Fruit fly (Drosophila melanogaster) whole organism, embryonic: Measurements from ENCODE around the gene Fer3HCH.
A peak's percentile ranks its signal among the peaks of the same experiment; 100 is the strongest.

Experiments
- ATbp ChIP-seq: fragments of 200-800 bp; sonication (Bioruptor generic); optimal IDR thresholded peaks from 2 replicates; lab custom pipeline; 2017; ENCODE audit warnings: missing biosample characterization, mild to moderate bottlenecking, missing genetic modification characterization, missing genetic modification reagents
- Aef1 ChIP-seq: fragments of 200-800 bp; sonication (Bioruptor generic); IDR thresholded peaks from 3 replicates; pipeline ENCODE4 v1.3.6; 2022; ENCODE audit warnings: missing biosample characterization, missing genetic modification characterization
- Atf-2 ChIP-seq: fragments of 200-800 bp; sonication (Bioruptor generic); optimal IDR thresholded peaks from 2 replicates; lab custom pipeline; 2016; ENCODE audit warnings: missing biosample characterization, missing genetic modification characterization
- Atf6 ChIP-seq: fragments of 200-800 bp; sonication (Bioruptor generic); IDR thresholded peaks from 2 replicates; pipeline ENCODE4 v1.3.6; 2022; ENCODE audit warnings: missing biosample characterization, missing genetic modification characterization
- BtbVII ChIP-seq: fragments of 200-800 bp; sonication (Bioruptor generic); optimal IDR thresholded peaks from 3 replicates; lab custom pipeline; 2017; ENCODE audit warnings: missing biosample characterization, mild to moderate bottlenecking, missing genetic modification characterization
- CG10654 ChIP-seq: fragments of 200-800 bp; sonication (Bioruptor generic); optimal IDR thresholded peaks from 2 replicates; lab custom pipeline; 2016; ENCODE audit warnings: missing biosample characterization, missing genetic modification characterization
- CG12236 ChIP-seq: fragments of 200-800 bp; sonication (Bioruptor generic); optimal IDR thresholded peaks from 2 replicates; lab custom pipeline; 2016; ENCODE audit warnings: missing biosample characterization, missing genetic modification characterization
- CG14050 ChIP-seq: fragments of 200-800 bp; sonication (Bioruptor generic); IDR thresholded peaks from 3 replicates; pipeline ENCODE4 v1.3.6; 2022; ENCODE audit warnings: missing biosample characterization, missing genetic modification characterization
- CG2889 ChIP-seq: fragments of 200-800 bp; sonication (Bioruptor generic); IDR thresholded peaks from 3 replicates; pipeline ENCODE4 v1.3.6; 2022; ENCODE audit warnings: missing biosample characterization, missing genetic modification characterization
- CG31365 ChIP-seq: fragments of 200-800 bp; sonication (Bioruptor generic); optimal IDR thresholded peaks from 2 replicates; lab custom pipeline; 2018; ENCODE audit warnings: missing biosample characterization, mild to moderate bottlenecking, missing genetic modification characterization
- CG32767 ChIP-seq: fragments of 200-800 bp; sonication (Bioruptor generic); IDR thresholded peaks from 2 replicates; pipeline ENCODE4 v1.3.6; 2022; ENCODE audit warnings: missing biosample characterization, missing genetic modification characterization
- CG3995 ChIP-seq: fragments of 200-800 bp; sonication (Bioruptor generic); optimal IDR thresholded peaks from 3 replicates; lab custom pipeline; 2016; ENCODE audit warnings: missing biosample characterization, missing genetic modification characterization
- CG4328 ChIP-seq: fragments of 200-800 bp; sonication (Bioruptor generic); optimal IDR thresholded peaks from 3 replicates; lab custom pipeline; 2017; ENCODE audit warnings: missing biosample characterization, missing genetic modification reagents, missing genetic modification characterization
- CG43689 ChIP-seq: fragments of 200-800 bp; sonication (Bioruptor generic); IDR thresholded peaks from 2 replicates; pipeline ENCODE4 v1.3.6; 2022; ENCODE audit warnings: missing biosample characterization, missing genetic modification characterization
- CG4617 ChIP-seq: fragments of 200-800 bp; sonication (Bioruptor generic); optimal IDR thresholded peaks from 3 replicates; lab custom pipeline; 2016; ENCODE audit warnings: missing biosample characterization, missing genetic modification characterization, borderline replicate concordance
- CG6654 ChIP-seq: fragments of 200-800 bp; sonication (Bioruptor generic); optimal IDR thresholded peaks from 2 replicates; lab custom pipeline; 2017; ENCODE audit warnings: missing biosample characterization, mild to moderate bottlenecking, missing genetic modification characterization
- CG6683 ChIP-seq: fragments of 200-800 bp; sonication (Bioruptor generic); optimal IDR thresholded peaks from 2 replicates; lab custom pipeline; 2017; ENCODE audit warnings: missing biosample characterization, mild to moderate bottlenecking, missing genetic modification characterization, missing genetic modification reagents
- CG6854 ChIP-seq: fragments of 200-800 bp; sonication (Bioruptor generic); optimal IDR thresholded peaks from 3 replicates; lab custom pipeline; 2017; ENCODE audit warnings: missing biosample characterization, mild to moderate bottlenecking, missing genetic modification characterization
- CG7556 ChIP-seq: fragments of 200-800 bp; sonication (Bioruptor generic); optimal IDR thresholded peaks from 2 replicates; lab custom pipeline; 2017; ENCODE audit warnings: missing biosample characterization, mild to moderate bottlenecking, missing genetic modification characterization
- CG7928 ChIP-seq: fragments of 200-800 bp; sonication (Bioruptor generic); optimal IDR thresholded peaks from 2 replicates; lab custom pipeline; 2017; ENCODE audit warnings: missing biosample characterization, mild to moderate bottlenecking, missing genetic modification characterization
- CG8765 ChIP-seq: fragments of 200-800 bp; sonication (Bioruptor generic); IDR thresholded peaks from 2 replicates; pipeline ENCODE4 v1.3.6; 2022; ENCODE audit warnings: missing biosample characterization, missing genetic modification characterization
- CG9437 ChIP-seq: fragments of 200-800 bp; sonication (Bioruptor generic); optimal IDR thresholded peaks from 2 replicates; lab custom pipeline; 2018; ENCODE audit warnings: missing biosample characterization, mild to moderate bottlenecking, missing genetic modification characterization
- CG9797 ChIP-seq: fragments of 200-800 bp; sonication (Bioruptor generic); optimal IDR thresholded peaks from 3 replicates; lab custom pipeline; 2018; ENCODE audit warnings: missing biosample characterization, mild to moderate bottlenecking, missing genetic modification characterization
- CrebB ChIP-seq: fragments of 200-800 bp; sonication (Bioruptor generic); optimal IDR thresholded peaks from 3 replicates; lab custom pipeline; 2018; ENCODE audit warnings: missing biosample characterization, mild to moderate bottlenecking, missing genetic modification characterization
- Dbx ChIP-seq: fragments of 200-800 bp; sonication (Bioruptor generic); IDR thresholded peaks from 3 replicates; pipeline ENCODE4 v1.3.6; 2022; ENCODE audit warnings: missing biosample characterization, missing genetic modification characterization
- Dp ChIP-seq: fragments of 200-800 bp; sonication (Bioruptor generic); optimal IDR thresholded peaks from 2 replicates; lab custom pipeline; 2018; ENCODE audit warnings: missing biosample characterization, mild to moderate bottlenecking, missing genetic modification characterization, moderate library complexity
- Gug ChIP-seq: fragments of 200-800 bp; sonication (Bioruptor generic); IDR thresholded peaks from 4 replicates; pipeline ENCODE4 v1.3.6; 2022; ENCODE audit warnings: missing biosample characterization, missing genetic modification characterization
- Hmr ChIP-seq: fragments of 200-800 bp; sonication (Bioruptor generic); optimal IDR thresholded peaks from 3 replicates; lab custom pipeline; 2017; ENCODE audit warnings: mild to moderate bottlenecking, missing biosample characterization, missing genetic modification reagents, missing genetic modification characterization
- Hr39 ChIP-seq: fragments of >200 bp; optimal IDR thresholded peaks from 2 replicates; lab custom pipeline; 2017
- Kr ChIP-seq: fragments of 200-800 bp; sonication (Bioruptor generic); optimal IDR thresholded peaks from 2 replicates; lab custom pipeline; 2017; ENCODE audit warnings: missing biosample characterization, mild to moderate bottlenecking, missing genetic modification characterization
- Mad ChIP-seq: fragments of 200-800 bp; sonication (Bioruptor generic); optimal IDR thresholded peaks from 2 replicates; lab custom pipeline; 2016; ENCODE audit warnings: missing biosample characterization, missing genetic modification characterization
- Side ChIP-seq: fragments of 200-800 bp; sonication (Bioruptor generic); optimal IDR thresholded peaks from 2 replicates; lab custom pipeline; 2016; ENCODE audit warnings: missing biosample characterization, missing genetic modification characterization
- Sry-δ ChIP-seq: fragments of 200-800 bp; sonication (Bioruptor generic); optimal IDR thresholded peaks from 2 replicates; lab custom pipeline; 2016; ENCODE audit warnings: missing biosample characterization, missing genetic modification characterization
- ap ChIP-seq: fragments of 200-800 bp; sonication (Bioruptor generic); IDR thresholded peaks from 2 replicates; pipeline ENCODE4 v1.3.6; 2022; ENCODE audit warnings: missing biosample characterization, missing genetic modification characterization
- ato ChIP-seq: fragments of 200-800 bp; sonication (Bioruptor generic); IDR thresholded peaks from 2 replicates; pipeline ENCODE4 v1.3.6; 2022; ENCODE audit warnings: missing biosample characterization, missing genetic modification characterization; ENCODE audit not compliant: partially characterized antibody
- br ChIP-seq: fragments of >200 bp; optimal IDR thresholded peaks from 2 replicates; lab custom pipeline; 2017
- bsh ChIP-seq, 2 experiments: fragments of 200-800 bp; sonication (Bioruptor generic); optimal IDR thresholded peaks; 2 replicates each; lab custom pipeline; 2017 to 2018; ENCODE audit warnings: mild to moderate bottlenecking in 2 of 2, missing biosample characterization in 2 of 2, missing genetic modification characterization in 2 of 2, moderate library complexity in 1 of 2
- chinmo ChIP-seq: fragments of 200-800 bp; sonication (Bioruptor generic); IDR thresholded peaks from 4 replicates; pipeline ENCODE4 v1.3.6; 2022; ENCODE audit warnings: missing biosample characterization, missing genetic modification characterization; ENCODE audit not compliant: partially characterized antibody
- eyg ChIP-seq: fragments of 200-800 bp; sonication (Bioruptor generic); optimal IDR thresholded peaks from 3 replicates; lab custom pipeline; 2016; ENCODE audit warnings: missing biosample characterization, missing genetic modification characterization
- fd64A ChIP-seq: fragments of 200-800 bp; sonication (Bioruptor generic); optimal IDR thresholded peaks from 3 replicates; lab custom pipeline; 2018; ENCODE audit warnings: missing biosample characterization, mild to moderate bottlenecking, missing genetic modification characterization
- gfzf ChIP-seq: fragments of 200-800 bp; sonication (Bioruptor generic); optimal IDR thresholded peaks from 2 replicates; lab custom pipeline; 2016; ENCODE audit warnings: missing biosample characterization, mild to moderate bottlenecking, missing genetic modification characterization, moderate library complexity
- insv ChIP-seq, 2 experiments: fragments of 200-800 bp; sonication (Bioruptor generic); optimal IDR thresholded peaks; 3 replicates each; lab custom pipeline; 2016 to 2018; ENCODE audit warnings: missing biosample characterization in 2 of 2, missing genetic modification characterization in 2 of 2
- kay ChIP-seq: fragments of 200-800 bp; sonication (Bioruptor generic); optimal IDR thresholded peaks from 2 replicates; lab custom pipeline; 2016; ENCODE audit warnings: missing biosample characterization, missing genetic modification characterization
- knrl ChIP-seq: fragments of 200-800 bp; sonication (Bioruptor generic); IDR thresholded peaks from 3 replicates; pipeline ENCODE4 v1.3.6; 2022; ENCODE audit warnings: missing biosample characterization, missing genetic modification characterization; ENCODE audit not compliant: partially characterized antibody
- nerfin-1 ChIP-seq: fragments of 200-800 bp; sonication (Bioruptor generic); optimal IDR thresholded peaks from 3 replicates; lab custom pipeline; 2019; ENCODE audit warnings: missing biosample characterization, mild to moderate bottlenecking, missing genetic modification characterization, moderate library complexity
- pum ChIP-seq: fragments of 200-800 bp; sonication (Bioruptor generic); optimal IDR thresholded peaks from 2 replicates; lab custom pipeline; 2016; ENCODE audit warnings: missing biosample characterization, missing genetic modification characterization
- sens-2 ChIP-seq: fragments of 200-800 bp; sonication (Bioruptor generic); IDR thresholded peaks from 2 replicates; pipeline ENCODE4 v1.3.6; 2022; ENCODE audit warnings: missing biosample characterization, missing genetic modification characterization
- seq ChIP-seq: fragments of 200-800 bp; sonication (Bioruptor generic); IDR thresholded peaks from 2 replicates; pipeline ENCODE4 v1.3.6; 2022; ENCODE audit warnings: missing biosample characterization, missing genetic modification characterization
- sisA ChIP-seq: fragments of 200-800 bp; sonication (Bioruptor generic); IDR thresholded peaks from 2 replicates; pipeline ENCODE4 v1.3.6; 2022; ENCODE audit warnings: missing biosample characterization, missing genetic modification characterization
- so ChIP-seq: fragments of 200-800 bp; sonication (Bioruptor generic); IDR thresholded peaks from 3 replicates; pipeline ENCODE4 v1.3.6; 2022; ENCODE audit warnings: missing biosample characterization, missing genetic modification characterization
- tgo ChIP-seq: fragments of 200-800 bp; sonication (Bioruptor generic); IDR thresholded peaks from 3 replicates; pipeline ENCODE4 v1.3.6; 2022; ENCODE audit warnings: missing biosample characterization, missing genetic modification characterization
- tin ChIP-seq: fragments of 200-800 bp; sonication (Bioruptor generic); optimal IDR thresholded peaks from 3 replicates; lab custom pipeline; 2016; ENCODE audit warnings: missing biosample characterization, missing genetic modification characterization
- wdn ChIP-seq: fragments of 200-800 bp; sonication (Bioruptor generic); IDR thresholded peaks from 2 replicates; pipeline ENCODE4 v1.3.6; 2022; ENCODE audit warnings: missing biosample characterization, missing genetic modification characterization

Gene Fer3HCH

DNA sequence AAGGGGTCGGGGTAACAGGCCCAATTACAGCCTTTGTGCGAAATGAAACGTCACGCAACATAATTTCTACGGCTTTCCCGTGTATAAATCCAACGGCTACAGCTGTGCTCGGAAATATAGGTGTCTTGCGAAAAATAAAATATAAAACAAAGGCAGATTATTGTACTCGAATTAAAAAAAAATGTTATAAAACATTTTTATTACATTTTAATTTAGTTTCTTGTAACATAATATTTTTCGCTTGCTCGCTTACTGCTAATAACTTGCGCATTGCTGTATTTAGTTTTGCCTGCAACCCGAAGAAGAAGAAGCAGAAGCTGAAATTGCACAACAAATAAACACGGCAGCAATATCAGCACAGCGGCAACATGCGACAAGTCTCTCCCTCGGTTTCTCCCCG lies 35.1 kb upstream of the Fer3HCH start (continued):
- TF ChIP-seq CG2889 (GFP tag; lab: Robert Waterston, UW) = no peak
- TF ChIP-seq insv (GFP tag; optimal IDR thresholded peaks at IDR 0.05; lab: Kevin White, UChicago) = no peak
- TF ChIP-seq CG43689 (GFP tag; lab: Robert Waterston, UW) = no peak
- no peak for TF ChIP-seq Dp (GFP tag; lab: Kevin White, UChicago)
- TF ChIP-seq CG12236 (GFP tag; lab: Kevin White, UChicago) = no peak
- TF ChIP-seq CG9437 = no peak
- TF ChIP-seq Aef1 (GFP tag; lab: Robert Waterston, UW) = peak; percentile 31; the same call in 1 of the 3 replicates
- no peak for TF ChIP-seq Atf-2 (GFP tag; lab: Kevin White, UChicago)
- TF ChIP-seq nerfin-1 = peak; percentile 11
- no peak for TF ChIP-seq CG6854 (GFP tag; lab: Kevin White, UChicago)
- TF ChIP-seq knrl (GFP tag; lab: Robert Waterston, UW) = no peak
- TF ChIP-seq CG7556 = no peak
- TF ChIP-seq CG6654 (GFP tag; lab: Kevin White, UChicago) = no peak
- no peak for TF ChIP-seq Gug
- TF ChIP-seq CG6683 = no peak
- no peak for TF ChIP-seq CG4617 (GFP tag; lab: Kevin White, UChicago)
- TF ChIP-seq ap (GFP tag; lab: Robert Waterston, UW) = no peak
- TF ChIP-seq fd64A = no peak
- TF ChIP-seq CG8765 = no peak
- TF ChIP-seq CG31365 (tag; lab: Kevin White, UChicago) = no peak
- TF ChIP-seq kay = no peak
- TF ChIP-seq Hmr (GFP tag; lab: Kevin White, UChicago) = no peak
- TF ChIP-seq Sry-δ (GFP tag; lab: Kevin White, UChicago) = no peak
- no peak for TF ChIP-seq CG9797 (GFP tag; lab: Kevin White, UChicago)
- no peak for TF ChIP-seq ato (GFP tag; lab: Robert Waterston, UW)
- TF ChIP-seq so (GFP tag; lab: Robert Waterston, UW) = 0 out of 3 replicates have a peak, but pooled peaks have one; percentile 13
- no peak for TF ChIP-seq CG14050
- TF ChIP-seq gfzf (GFP tag; lab: Kevin White, UChicago) = no peak
- TF ChIP-seq wdn (GFP tag; lab: Robert Waterston, UW) = no peak
- no peak for TF ChIP-seq eyg (GFP tag; lab: Kevin White, UChicago)
- 0 out of 2 replicates have a peak, but pooled peaks have one; percentile 37 for TF ChIP-seq CG32767 (GFP tag; lab: Robert Waterston, UW)
- TF ChIP-seq Hr39 (lab: Kevin White, UChicago) = no peak
- no peak for TF ChIP-seq ATbp (GFP tag; lab: Kevin White, UChicago)
- no peak for TF ChIP-seq sens-2
- no peak for TF ChIP-seq tin
- TF ChIP-seq seq (GFP tag; lab: Robert Waterston, UW) = peak; percentile 33; the same call in 1 of the 2 replicates
- TF ChIP-seq CG3995 (GFP tag; lab: Kevin White, UChicago) = no peak
- no peak for TF ChIP-seq Side
- TF ChIP-seq Kr = no peak
- TF ChIP-seq tgo (GFP tag; lab: Robert Waterston, UW) = peak; percentile 46; the same call in 2 of the 3 replicates
- TF ChIP-seq bsh (GFP tag; optimal IDR thresholded peaks at IDR 0.05; lab: Kevin White, UChicago) = peak; percentile 47
- no peak for TF ChIP-seq CG7928 (GFP tag; lab: Kevin White, UChicago)
- TF ChIP-seq Atf6 = no peak; the same call in 1 of the 2 replicates
- no peak for TF ChIP-seq pum
- no peak for TF ChIP-seq br
- TF ChIP-seq BtbVII = no peak
- no peak for TF ChIP-seq CG10654 (GFP tag; lab: Kevin White, UChicago)
- TF ChIP-seq chinmo = no peak
- 0 out of 2 replicates have a peak, but pooled peaks have one; percentile 40 for TF ChIP-seq sisA (GFP tag; lab: Robert Waterston, UW)
- no peak for TF ChIP-seq Mad (GFP tag; lab: Kevin White, UChicago)
- no peak for TF ChIP-seq CG4328
- no peak for TF ChIP-seq CrebB (tag; lab: Kevin White, UChicago)
- TF ChIP-seq Dbx (GFP tag; lab: Robert Waterston, UW) = no peak
